Fruit fly (Drosophila melanogaster): ENCODE measurements around the gene RhoGAP15B.

Gene RhoGAP15B

DNA sequence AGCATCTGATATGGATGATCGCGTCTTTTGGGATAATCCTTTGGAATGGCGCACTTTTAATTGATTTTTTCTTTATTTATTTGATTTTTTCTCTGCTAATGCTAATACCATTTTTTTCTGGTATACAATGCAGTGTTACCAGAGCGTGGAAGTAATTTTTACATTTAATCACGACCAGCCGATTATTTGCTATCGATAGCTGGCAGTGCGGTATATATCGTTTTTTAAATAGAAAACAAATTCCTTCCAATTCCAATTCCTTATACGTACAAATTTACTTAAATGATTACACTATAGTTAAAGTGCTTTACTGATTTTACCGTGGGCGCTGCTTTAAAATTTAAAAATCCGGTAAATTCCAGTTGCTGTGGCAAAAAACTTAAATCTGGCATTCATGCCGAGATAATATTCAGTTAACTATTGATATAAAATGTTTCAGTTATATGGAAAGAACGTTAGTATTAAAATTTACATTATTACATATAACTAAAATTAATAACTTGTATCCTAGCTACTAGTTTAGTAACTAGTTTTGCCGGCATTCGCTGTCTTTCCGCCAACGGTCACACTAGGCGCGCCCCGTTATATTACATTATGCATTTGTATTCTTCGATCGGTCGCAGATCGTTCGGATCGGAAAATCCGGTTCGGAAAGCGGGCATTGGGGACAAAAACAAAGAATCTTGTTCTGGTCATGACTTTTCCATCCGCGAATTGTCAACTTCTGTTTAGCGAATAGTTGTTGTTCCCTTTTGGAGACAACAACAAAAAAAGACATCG is at the start of gene RhoGAP15B, which contains the start of gene CG13001:
TSS of gene RhoGAP15B (plus strand) at position 556 of the 780 bp plus-strand sequence.
TSS of gene CG13001 (minus strand) at position 137 of the 780 bp plus-strand sequence.
- TF ChIP-seq pan (optimal IDR thresholded peaks at IDR 0.05) (no peak), Dll (optimal IDR thresholded peaks at IDR 0.05) (no peak), EcR (GFP tag; optimal IDR thresholded peaks at IDR 0.05) (no peak), usp (GFP tag; optimal IDR thresholded peaks at IDR 0.05) (no peak), CG8478 (optimal IDR thresholded peaks at IDR 0.05) (no peak), psq (optimal IDR thresholded peaks at IDR 0.05) (no peak)

DNA sequence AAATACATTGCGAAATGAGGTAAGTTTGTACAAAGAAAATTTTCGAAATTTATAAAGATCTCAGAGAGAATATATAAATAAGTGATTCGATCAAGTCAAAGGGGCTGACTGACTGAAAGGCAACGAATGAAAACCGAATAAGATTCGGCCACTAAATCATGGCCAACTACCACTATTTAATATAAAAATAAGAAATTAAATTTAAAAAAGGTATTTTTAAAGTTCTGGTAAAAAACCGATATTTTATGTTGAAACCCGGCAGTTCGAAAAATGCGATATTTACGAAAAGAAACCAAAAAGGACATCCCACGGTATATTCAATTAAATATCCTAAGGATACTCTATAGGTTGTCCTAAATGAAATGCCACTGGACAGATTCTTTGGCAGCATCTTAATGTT is 46.0 kb upstream of the RhoGAP15B start, which contains the start of gene CG33252:
TSS of gene CG33252 (minus strand) at position 101 of the 400 bp plus-strand sequence.
- TF ChIP-seq usp (GFP tag; optimal IDR thresholded peaks at IDR 0.05) = no peak
- no peak for TF ChIP-seq CG8478 (optimal IDR thresholded peaks at IDR 0.05)

DNA sequence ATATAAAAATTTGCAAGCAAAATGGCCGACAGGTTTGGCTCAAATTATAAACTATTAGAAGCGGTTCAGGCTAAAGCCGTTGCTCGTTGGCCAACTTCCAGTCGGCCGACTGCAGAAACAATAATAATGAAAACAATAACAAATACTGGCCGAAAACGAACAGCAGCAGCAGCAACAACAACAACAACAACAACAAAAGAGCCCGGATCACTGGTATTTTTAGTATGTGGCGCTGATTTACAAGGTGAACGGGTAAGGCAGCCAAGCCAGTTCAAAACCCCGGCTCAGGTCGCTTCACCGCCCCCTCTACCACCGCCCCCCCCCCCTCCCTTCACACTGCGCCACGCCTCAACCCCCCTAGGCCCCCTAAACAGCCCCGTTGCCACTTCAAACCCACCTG is 42.8 kb upstream of the RhoGAP15B start:
- TF ChIP-seq psq (optimal IDR thresholded peaks at IDR 0.05) = no peak
- no peak for TF ChIP-seq CG8478 (optimal IDR thresholded peaks at IDR 0.05)
- no peak for TF ChIP-seq usp (GFP tag; optimal IDR thresholded peaks at IDR 0.05)
- TF ChIP-seq Dll (optimal IDR thresholded peaks at IDR 0.05) = no peak
- TF ChIP-seq pan (optimal IDR thresholded peaks at IDR 0.05) = no peak
- TF ChIP-seq EcR (GFP tag; optimal IDR thresholded peaks at IDR 0.05) = no peak

DNA sequence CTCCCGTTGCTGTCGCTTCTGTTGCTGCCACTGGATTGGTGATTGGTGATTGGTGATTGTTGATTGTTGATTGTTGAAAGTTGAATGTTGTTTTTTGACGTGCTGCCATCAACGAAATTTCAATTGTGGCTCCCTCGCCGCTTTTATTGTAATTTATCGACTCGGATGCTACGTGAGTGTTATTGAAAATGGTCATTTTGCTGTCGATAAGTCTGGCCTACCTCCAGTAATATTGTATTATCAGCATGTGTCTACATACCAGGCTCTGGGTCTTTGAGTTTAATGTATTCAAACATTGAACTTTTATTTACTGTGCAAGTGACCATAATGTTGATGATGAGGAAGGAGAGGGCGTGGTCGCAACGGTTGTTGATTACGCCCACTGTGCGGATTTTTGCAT is 40.7 kb upstream of the RhoGAP15B start:
- no peak for TF ChIP-seq EcR (GFP tag; optimal IDR thresholded peaks at IDR 0.05)
- TF ChIP-seq pan (optimal IDR thresholded peaks at IDR 0.05) = no peak
- no peak for TF ChIP-seq psq (optimal IDR thresholded peaks at IDR 0.05)
- TF ChIP-seq CG8478 (optimal IDR thresholded peaks at IDR 0.05) = no peak
- no peak for TF ChIP-seq usp (GFP tag; optimal IDR thresholded peaks at IDR 0.05)
- no peak for TF ChIP-seq Dll (optimal IDR thresholded peaks at IDR 0.05)

DNA sequence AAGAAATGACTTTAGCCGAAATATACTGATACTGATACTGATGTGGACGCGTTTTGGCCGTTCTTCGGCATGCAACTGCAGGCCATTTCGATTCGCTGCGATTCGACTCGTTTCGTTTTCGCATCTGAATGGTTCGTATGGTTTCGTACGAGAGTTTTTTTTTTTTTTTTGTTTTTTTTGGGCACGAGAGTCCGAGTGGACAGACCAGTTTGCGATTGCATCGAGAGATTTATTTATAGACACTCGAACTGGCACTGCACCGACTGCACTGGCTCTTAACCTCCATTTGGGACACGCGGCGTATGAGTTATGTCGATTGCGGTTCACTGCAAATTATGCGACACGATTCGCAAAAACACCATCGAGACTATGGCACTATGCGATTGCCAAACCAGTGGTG is 37.0 kb upstream of the RhoGAP15B start:
- no peak for TF ChIP-seq CG8478 (optimal IDR thresholded peaks at IDR 0.05)
- no peak for TF ChIP-seq psq (optimal IDR thresholded peaks at IDR 0.05)
- TF ChIP-seq pan (optimal IDR thresholded peaks at IDR 0.05) = no peak
- TF ChIP-seq usp (GFP tag; optimal IDR thresholded peaks at IDR 0.05) = no peak
- no peak for TF ChIP-seq Dll (optimal IDR thresholded peaks at IDR 0.05)
- TF ChIP-seq EcR (GFP tag; optimal IDR thresholded peaks at IDR 0.05) = no peak

DNA sequence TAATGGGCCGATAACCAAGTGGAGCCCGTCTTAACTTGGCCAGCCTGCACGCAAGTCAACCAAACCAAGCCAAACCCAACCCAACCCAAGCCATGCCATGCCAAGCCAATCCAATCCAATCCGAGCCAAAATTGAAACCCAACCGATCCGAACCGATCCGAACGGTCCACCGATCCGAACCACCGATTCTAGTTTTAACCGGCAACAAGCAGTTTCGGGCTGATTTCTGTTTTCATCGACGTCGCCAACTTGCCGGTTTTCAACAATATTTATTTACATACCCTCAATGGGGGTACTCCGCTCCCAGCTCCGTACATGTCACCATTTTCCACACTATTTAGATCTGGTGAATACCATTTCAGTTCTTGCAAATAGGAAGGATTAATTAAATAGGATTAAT is 36.1 kb upstream of the RhoGAP15B start:
- TF ChIP-seq psq (optimal IDR thresholded peaks at IDR 0.05) = no peak
- TF ChIP-seq Dll (optimal IDR thresholded peaks at IDR 0.05) = no peak
- TF ChIP-seq pan (optimal IDR thresholded peaks at IDR 0.05) = no peak
- no peak for TF ChIP-seq CG8478 (optimal IDR thresholded peaks at IDR 0.05)
- TF ChIP-seq EcR (GFP tag; optimal IDR thresholded peaks at IDR 0.05) = no peak
- TF ChIP-seq usp (GFP tag; optimal IDR thresholded peaks at IDR 0.05) = no peak

DNA sequence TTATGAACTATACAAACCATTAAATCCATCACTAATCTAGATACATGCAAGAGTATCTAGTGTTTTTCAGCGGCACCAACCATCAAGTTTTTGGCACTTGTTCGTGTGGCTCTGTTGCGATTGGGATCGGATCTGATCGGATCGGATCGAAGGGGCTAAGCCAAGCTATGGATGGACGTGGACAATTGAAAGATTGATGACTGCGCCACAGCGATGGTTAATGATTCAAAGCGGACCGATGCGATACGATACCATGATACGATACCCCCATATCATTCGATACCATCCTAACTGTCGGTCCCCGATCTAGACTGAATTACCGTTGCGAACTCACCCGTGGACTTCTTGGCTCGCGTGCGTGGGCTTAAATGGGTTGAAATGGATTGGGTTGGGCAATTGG is 35.4 kb upstream of the RhoGAP15B start:
- TF ChIP-seq Dll (optimal IDR thresholded peaks at IDR 0.05) (no peak), pan (optimal IDR thresholded peaks at IDR 0.05) (no peak), usp (GFP tag; optimal IDR thresholded peaks at IDR 0.05) (no peak), EcR (GFP tag; optimal IDR thresholded peaks at IDR 0.05) (no peak)

DNA sequence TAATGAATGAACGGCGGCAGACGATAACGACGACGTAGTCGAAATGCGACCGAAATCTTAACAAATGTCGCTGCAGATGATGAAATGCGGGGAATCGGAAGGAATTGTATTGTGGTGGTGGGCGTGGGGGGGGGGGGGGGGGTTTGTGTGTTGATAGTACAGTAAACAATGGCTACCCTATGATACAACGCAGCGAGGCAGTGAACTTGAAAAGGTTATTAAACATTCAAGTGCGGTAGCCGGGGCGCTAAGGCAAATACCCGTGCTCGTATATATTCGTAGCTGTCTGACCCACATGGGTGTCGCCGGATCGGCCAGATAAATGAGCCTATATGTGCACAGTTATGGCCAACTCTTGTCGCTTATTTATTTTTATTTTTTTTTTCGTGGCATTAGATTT is 33.8 kb upstream of the RhoGAP15B start:
- TF ChIP-seq Dll (optimal IDR thresholded peaks at IDR 0.05) (no peak), psq (optimal IDR thresholded peaks at IDR 0.05) (no peak), EcR (GFP tag; optimal IDR thresholded peaks at IDR 0.05) (no peak), pan (optimal IDR thresholded peaks at IDR 0.05) (no peak), CG8478 (optimal IDR thresholded peaks at IDR 0.05) (no peak), usp (GFP tag; optimal IDR thresholded peaks at IDR 0.05) (no peak)

DNA sequence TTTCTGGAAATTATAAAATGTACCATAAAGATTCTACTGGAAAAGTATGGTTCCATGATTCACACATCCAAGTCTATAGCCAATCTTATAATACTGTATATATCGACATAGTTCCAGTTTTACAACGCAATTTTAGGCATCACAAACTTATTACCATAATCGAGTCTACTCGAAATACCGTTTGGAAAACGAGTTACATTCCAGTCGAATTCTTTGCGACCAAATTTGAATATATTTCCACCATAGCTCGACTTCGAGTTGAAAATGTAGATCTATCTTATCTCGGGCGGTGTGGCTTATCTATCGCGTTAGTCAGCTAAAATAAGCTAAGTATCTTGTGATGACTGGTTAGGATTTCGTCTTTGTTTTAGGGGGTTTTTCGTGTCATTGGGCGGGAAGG is 33.2 kb upstream of the RhoGAP15B start:
- TF ChIP-seq EcR (GFP tag; optimal IDR thresholded peaks at IDR 0.05) (no peak), CG8478 (optimal IDR thresholded peaks at IDR 0.05) (no peak), pan (optimal IDR thresholded peaks at IDR 0.05) (no peak), psq (optimal IDR thresholded peaks at IDR 0.05) (no peak), Dll (optimal IDR thresholded peaks at IDR 0.05) (no peak), usp (GFP tag; optimal IDR thresholded peaks at IDR 0.05) (no peak)

DNA sequence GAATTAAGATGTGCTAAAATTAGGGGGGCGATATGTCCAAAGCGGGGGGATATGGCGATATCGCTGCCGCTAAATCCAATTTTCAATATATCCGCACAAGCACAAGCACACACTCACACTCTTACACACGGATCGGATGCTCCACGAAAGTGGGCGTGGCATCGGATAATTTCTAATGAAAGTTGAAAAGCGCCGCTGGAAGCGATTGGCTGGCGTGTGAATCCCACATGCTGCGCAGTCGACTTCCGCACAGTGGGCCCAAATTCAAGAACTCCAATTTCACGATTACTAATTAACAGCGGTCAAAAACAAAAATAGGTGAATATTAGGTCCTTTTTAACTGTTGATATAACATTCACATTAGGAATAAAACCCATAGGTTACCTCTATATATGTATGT is 31.1 kb upstream of the RhoGAP15B start:
- TF ChIP-seq psq (optimal IDR thresholded peaks at IDR 0.05) (no peak), CG8478 (optimal IDR thresholded peaks at IDR 0.05) (no peak), pan (optimal IDR thresholded peaks at IDR 0.05) (no peak), Dll (optimal IDR thresholded peaks at IDR 0.05) (no peak), usp (GFP tag; optimal IDR thresholded peaks at IDR 0.05) (no peak), EcR (GFP tag; optimal IDR thresholded peaks at IDR 0.05) (no peak)

DNA sequence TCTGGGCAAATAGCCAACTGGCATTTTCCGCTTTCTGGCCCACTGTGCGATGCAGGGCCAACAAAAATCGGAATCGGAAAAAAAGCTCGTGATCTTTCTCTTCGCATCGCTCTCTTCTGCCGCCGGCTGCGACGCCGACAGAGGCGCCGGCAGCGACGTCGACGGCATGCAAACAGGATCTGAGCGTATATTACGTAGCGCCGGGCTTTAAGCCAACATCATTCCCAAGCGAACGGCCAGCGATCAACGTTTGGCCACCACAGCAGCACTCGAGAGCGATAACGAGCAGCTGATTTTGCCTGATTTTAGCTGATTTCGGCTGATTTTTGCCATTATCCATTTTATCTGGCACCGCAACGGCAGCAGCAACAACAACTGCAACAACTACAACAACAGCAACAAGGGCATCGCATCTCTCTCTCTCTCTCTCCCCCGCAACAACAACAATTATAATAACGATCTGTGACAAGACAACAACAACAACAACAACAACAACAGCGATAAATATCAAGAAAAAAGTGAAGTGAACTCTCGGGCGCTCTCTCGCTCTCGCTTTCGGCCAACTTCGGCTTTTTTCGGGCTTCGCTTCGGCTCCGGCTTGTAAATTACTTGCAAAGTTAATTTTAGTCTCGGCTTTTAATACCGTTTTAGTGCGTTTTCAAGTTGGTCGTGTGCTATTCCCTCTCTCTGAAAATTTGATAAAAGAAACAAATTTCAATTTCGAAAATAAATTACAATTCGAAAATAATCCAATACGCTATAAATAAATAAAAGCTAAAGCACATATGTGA is 29.9 kb upstream of the RhoGAP15B start, which contains the start of gene CG4928:
TSS of gene CG4928 (plus strand) at position 216 of the 791 bp plus-strand sequence.
- TF ChIP-seq psq (optimal IDR thresholded peaks at IDR 0.05) (no peak), CG8478 (optimal IDR thresholded peaks at IDR 0.05) (no peak), pan (optimal IDR thresholded peaks at IDR 0.05) (no peak), EcR (GFP tag; optimal IDR thresholded peaks at IDR 0.05) (no peak), Dll (optimal IDR thresholded peaks at IDR 0.05) (no peak), usp (GFP tag; optimal IDR thresholded peaks at IDR 0.05) (no peak)

DNA sequence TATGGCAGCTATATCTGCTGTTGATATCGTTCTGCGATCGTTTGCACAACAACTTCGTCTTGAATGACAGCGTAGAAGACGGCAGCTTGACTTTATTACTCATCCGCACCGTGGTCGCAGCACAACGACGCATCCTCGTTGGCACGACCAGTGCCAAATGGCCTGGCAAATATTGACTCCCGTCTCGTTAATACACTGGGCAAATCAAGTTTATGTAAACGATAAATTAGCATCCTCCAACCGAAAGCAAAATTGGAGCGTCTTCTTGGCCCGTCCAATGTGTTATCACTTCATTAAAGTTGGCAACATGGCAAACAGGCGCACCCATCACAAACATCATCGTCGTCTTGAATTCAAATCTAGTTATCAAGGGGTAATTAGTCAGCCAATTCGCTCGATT is 25.6 kb upstream of the RhoGAP15B start:
- no peak for TF ChIP-seq psq (optimal IDR thresholded peaks at IDR 0.05)
- TF ChIP-seq pan (optimal IDR thresholded peaks at IDR 0.05) = no peak
- no peak for TF ChIP-seq Dll (optimal IDR thresholded peaks at IDR 0.05)
- no peak for TF ChIP-seq CG8478 (optimal IDR thresholded peaks at IDR 0.05)
- TF ChIP-seq EcR (GFP tag; optimal IDR thresholded peaks at IDR 0.05) = no peak
- no peak for TF ChIP-seq usp (GFP tag; optimal IDR thresholded peaks at IDR 0.05)

All from whole organism.